Worm (Caenorhabditis elegans) whole organism, young adult: ENCODE data around the gene F32D8.3.

Experiments
- F33H1.4 ChIP-seq: fragments of 200-800 bp; sonication (Bioruptor generic); IDR thresholded peaks from 2 replicates; pipeline ENCODE4 v1.3.6; 2022; ENCODE audit warnings: missing genetic modification reagents, missing genetic modification characterization, missing compliant biosample characterization
- F55B11.4 ChIP-seq: sonication (generic microtip); optimal IDR thresholded peaks from 2 replicates; lab custom pipeline; 2016; ENCODE audit warnings: missing compliant biosample characterization, missing genetic modification characterization, borderline replicate concordance; ENCODE audit not compliant: insufficient read depth
- F57C9.4 ChIP-seq: sonication (generic microtip); optimal IDR thresholded peaks from 2 replicates; lab custom pipeline; 2017; ENCODE audit warnings: mild to moderate bottlenecking, missing genetic modification characterization, missing compliant biosample characterization
- K11D2.4 ChIP-seq: fragments of 200-800 bp; sonication (Bioruptor generic); IDR thresholded peaks from 2 replicates; pipeline ENCODE4 v1.3.6; 2022; ENCODE audit warnings: missing genetic modification reagents, missing genetic modification characterization, missing compliant biosample characterization
- Y53F4B.3 ChIP-seq: fragments of 200-800 bp; sonication (Bioruptor generic); IDR thresholded peaks from 2 replicates; pipeline ENCODE4 v1.3.6; 2022; ENCODE audit warnings: missing genetic modification reagents, missing genetic modification characterization, missing compliant biosample characterization
- Y95B8A.8 ChIP-seq: fragments of 200-800 bp; sonication (Bioruptor generic); IDR thresholded peaks from 2 replicates; pipeline ENCODE4 v1.3.6; 2022; ENCODE audit warnings: missing genetic modification reagents, missing genetic modification characterization, missing compliant biosample characterization
- ZK185.1 ChIP-seq: sonication (generic microtip); optimal IDR thresholded peaks from 2 replicates; lab custom pipeline; 2016; ENCODE audit warnings: mild to moderate bottlenecking, missing genetic modification characterization, missing compliant biosample characterization; ENCODE audit not compliant: poor library complexity, severe bottlenecking
- akir-1 ChIP-seq: fragments of 200-800 bp; sonication (Bioruptor generic); optimal IDR thresholded peaks from 2 replicates; lab custom pipeline; 2018; ENCODE audit warnings: mild to moderate bottlenecking, missing genetic modification characterization, moderate library complexity, missing compliant biosample characterization
- athp-1 ChIP-seq: sonication (generic microtip); optimal IDR thresholded peaks from 2 replicates; lab custom pipeline; 2017; ENCODE audit warnings: mild to moderate bottlenecking, missing genetic modification characterization, missing compliant biosample characterization
- attf-6 ChIP-seq: fragments of 200-800 bp; sonication (Bioruptor generic); IDR thresholded peaks from 2 replicates; pipeline ENCODE4 v1.3.6; 2022; ENCODE audit warnings: missing genetic modification reagents, missing genetic modification characterization, missing compliant biosample characterization
- bed-1 ChIP-seq: fragments of 200-800 bp; sonication (Bioruptor generic); IDR thresholded peaks from 2 replicates; pipeline ENCODE4 v1.3.6; 2022; ENCODE audit warnings: missing genetic modification reagents, missing genetic modification characterization, missing compliant biosample characterization
- ccch-3 ChIP-seq: fragments of 200-800 bp; sonication (Bioruptor generic); optimal IDR thresholded peaks from 2 replicates; lab custom pipeline; 2018; ENCODE audit warnings: mild to moderate bottlenecking, missing genetic modification characterization, missing compliant biosample characterization
- ceh-100 ChIP-seq: fragments of 200-800 bp; sonication (Bioruptor generic); IDR thresholded peaks from 2 replicates; pipeline ENCODE4 v1.3.6; 2022; ENCODE audit warnings: missing genetic modification reagents, missing genetic modification characterization, missing compliant biosample characterization
- ceh-40 ChIP-seq: fragments of 200-800 bp; sonication (Bioruptor generic); IDR thresholded peaks from 2 replicates; pipeline ENCODE4 v1.3.6; 2022; ENCODE audit warnings: missing genetic modification characterization, missing compliant biosample characterization
- ceh-58 ChIP-seq: fragments of 200-800 bp; sonication (Bioruptor generic); IDR thresholded peaks from 2 replicates; pipeline ENCODE4 v1.3.6; 2022; ENCODE audit warnings: missing genetic modification characterization, missing compliant biosample characterization
- ceh-79 ChIP-seq: sonication (generic microtip); optimal IDR thresholded peaks from 2 replicates; lab custom pipeline; 2017; ENCODE audit warnings: mild to moderate bottlenecking, missing genetic modification characterization, missing compliant biosample characterization
- ceh-91 ChIP-seq: fragments of 200-800 bp; sonication (Bioruptor generic); IDR thresholded peaks from 2 replicates; pipeline ENCODE4 v1.3.6; 2022; ENCODE audit warnings: missing genetic modification reagents, missing genetic modification characterization, missing compliant biosample characterization
- egl-44 ChIP-seq: fragments of 200-800 bp; sonication (Bioruptor generic); IDR thresholded peaks from 2 replicates; pipeline ENCODE4 v1.3.6; 2022; ENCODE audit warnings: missing genetic modification reagents, missing genetic modification characterization, missing compliant biosample characterization
- egrh-3 ChIP-seq: fragments of 200-800 bp; sonication (Bioruptor generic); IDR thresholded peaks from 2 replicates; pipeline ENCODE4 v1.3.6; 2022; ENCODE audit warnings: missing genetic modification reagents, missing genetic modification characterization, missing compliant biosample characterization
- ekl-4 ChIP-seq: fragments of 200-800 bp; sonication (Bioruptor generic); IDR thresholded peaks from 2 replicates; pipeline ENCODE4 v1.3.6; 2022; ENCODE audit warnings: missing genetic modification reagents, missing genetic modification characterization, missing compliant biosample characterization
- him-1 ChIP-seq: sonication (generic microtip); optimal IDR thresholded peaks from 2 replicates; lab custom pipeline; 2016; ENCODE audit warnings: missing genotype, missing genetic modification reagents, missing genetic modification characterization, missing compliant biosample characterization
- hmg-1.2 ChIP-seq: fragments of 200-800 bp; sonication (Bioruptor generic); IDR thresholded peaks from 2 replicates; pipeline ENCODE4 v1.3.6; 2022; ENCODE audit warnings: missing genetic modification reagents, missing genetic modification characterization, missing compliant biosample characterization
- hsf-1 ChIP-seq: fragments of 200-800 bp; sonication (Bioruptor generic); IDR thresholded peaks from 2 replicates; pipeline ENCODE4 v1.3.6; 2022; ENCODE audit warnings: missing genetic modification reagents, missing genetic modification characterization, missing compliant biosample characterization
- let-526 ChIP-seq: fragments of 200-800 bp; sonication (Bioruptor generic); IDR thresholded peaks from 2 replicates; pipeline ENCODE4 v1.3.6; 2022; ENCODE audit warnings: missing genetic modification reagents, missing genetic modification characterization, missing compliant biosample characterization
- lir-1 ChIP-seq: fragments of 200-800 bp; sonication (Bioruptor generic); conservative IDR thresholded peaks from 2 replicates; pipeline ENCODE4 v1.3.6; 2022; ENCODE audit warnings: missing genetic modification reagents, missing genetic modification characterization, missing compliant biosample characterization
- lsl-1 ChIP-seq: fragments of 200-800 bp; sonication (Bioruptor generic); optimal IDR thresholded peaks from 2 replicates; lab custom pipeline; 2018; ENCODE audit warnings: mild to moderate bottlenecking, missing genetic modification characterization, moderate library complexity, missing compliant biosample characterization
- madf-10 ChIP-seq: sonication (generic microtip); optimal IDR thresholded peaks from 2 replicates; lab custom pipeline; 2016; ENCODE audit warnings: mild to moderate bottlenecking, missing genetic modification characterization, missing compliant biosample characterization
- madf-6 ChIP-seq: fragments of 200-800 bp; sonication (Bioruptor generic); IDR thresholded peaks from 2 replicates; pipeline ENCODE4 v1.3.6; 2022; ENCODE audit warnings: missing genetic modification reagents, missing genetic modification characterization, missing compliant biosample characterization
- mcd-1 ChIP-seq: fragments of 200-800 bp; sonication (Bioruptor generic); IDR thresholded peaks from 2 replicates; pipeline ENCODE4 v1.3.6; 2022; ENCODE audit warnings: missing genetic modification reagents, missing genetic modification characterization, missing compliant biosample characterization
- nhr-27 ChIP-seq: fragments of 200-800 bp; sonication (Bioruptor generic); optimal IDR thresholded peaks from 2 replicates; lab custom pipeline; 2018; ENCODE audit warnings: mild to moderate bottlenecking, missing genetic modification characterization, moderate library complexity, missing compliant biosample characterization
- nhr-80 ChIP-seq: sonication (generic microtip); optimal IDR thresholded peaks from 2 replicates; lab custom pipeline; 2016; ENCODE audit warnings: missing genetic modification characterization, missing compliant biosample characterization
- nhr-90 ChIP-seq: sonication (generic microtip); optimal IDR thresholded peaks from 2 replicates; lab custom pipeline; 2016; ENCODE audit warnings: missing genotype, mild to moderate bottlenecking, missing genetic modification characterization, missing compliant biosample characterization
- snpc-1.3 ChIP-seq: sonication (generic microtip); optimal IDR thresholded peaks from 2 replicates; lab custom pipeline; 2017; ENCODE audit warnings: missing genetic modification characterization, mild to moderate bottlenecking, missing compliant biosample characterization, antibody characterized with exemption, moderate library complexity, missing genotype, missing genetic modification reagents; ENCODE audit not compliant: insufficient read depth
- somi-1 ChIP-seq: fragments of 200-800 bp; sonication (Bioruptor generic); optimal IDR thresholded peaks from 2 replicates; lab custom pipeline; 2018; ENCODE audit warnings: mild to moderate bottlenecking, missing genetic modification characterization, missing compliant biosample characterization
- tbp1 ChIP-seq: fragments of 200-800 bp; sonication (Bioruptor generic); optimal IDR thresholded peaks from 2 replicates; lab custom pipeline; 2018; ENCODE audit warnings: mild to moderate bottlenecking, missing genetic modification characterization, missing compliant biosample characterization
- tlf-1 ChIP-seq: fragments of 200-800 bp; sonication (Bioruptor generic); optimal IDR thresholded peaks from 2 replicates; lab custom pipeline; 2018; ENCODE audit warnings: mild to moderate bottlenecking, missing genetic modification characterization, missing compliant biosample characterization
- unc-62 ChIP-seq: fragments of 150-350 bp; optimal IDR thresholded peaks from 2 replicates; lab custom pipeline; 2014; ENCODE audit warnings: missing biosample characterization, missing genetic modification reagents, missing genetic modification characterization
- zfh-2 ChIP-seq: fragments of 200-800 bp; sonication (Bioruptor generic); conservative IDR thresholded peaks from 2 replicates; pipeline ENCODE4 v1.3.6; 2022; ENCODE audit warnings: missing genetic modification reagents, missing genetic modification characterization, missing compliant biosample characterization
- ztf-22 ChIP-seq: fragments of 200-800 bp; sonication (Bioruptor generic); optimal IDR thresholded peaks from 2 replicates; lab custom pipeline; 2018; ENCODE audit warnings: mild to moderate bottlenecking, missing genetic modification characterization, moderate library complexity, missing compliant biosample characterization
- ztf-25 ChIP-seq: fragments of 200-800 bp; sonication (Bioruptor generic); IDR thresholded peaks from 2 replicates; pipeline ENCODE4 v1.3.6; 2022; ENCODE audit warnings: missing genetic modification reagents, missing genetic modification characterization, missing compliant biosample characterization
- ztf-26 ChIP-seq: sonication (generic microtip); optimal IDR thresholded peaks from 2 replicates; lab custom pipeline; 2017; ENCODE audit warnings: missing genetic modification characterization, missing compliant biosample characterization
- ztf-28 ChIP-seq: fragments of 200-800 bp; sonication (Bioruptor generic); IDR thresholded peaks from 2 replicates; pipeline ENCODE4 v1.3.6; 2022; ENCODE audit warnings: missing genetic modification reagents, missing genetic modification characterization, missing compliant biosample characterization
- ztf-6 ChIP-seq: fragments of 200-800 bp; sonication (Bioruptor generic); IDR thresholded peaks from 2 replicates; pipeline ENCODE4 v1.3.6; 2022; ENCODE audit warnings: missing genetic modification reagents, missing genetic modification characterization, missing compliant biosample characterization

F32D8.3 gene

DNA sequence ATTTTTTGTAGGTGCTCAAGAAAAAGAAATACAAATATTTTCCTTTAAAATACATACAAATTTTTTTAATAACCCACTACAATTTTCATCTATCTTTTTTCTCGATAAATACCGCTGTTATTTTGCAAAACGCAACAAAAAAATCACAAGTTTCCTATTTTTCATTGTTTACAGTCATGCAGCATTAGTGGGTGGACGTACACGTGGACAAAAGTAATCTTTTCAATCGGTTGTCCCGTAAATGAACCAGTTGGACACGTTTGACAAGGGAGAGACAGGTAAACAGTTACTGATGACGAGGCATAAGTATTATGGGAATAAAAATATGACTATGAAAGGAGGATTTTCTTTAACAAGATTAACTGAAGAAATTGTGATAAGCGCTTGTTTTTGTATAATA lies 13.4 kb upstream of the F32D8.3 start (continued):
- TF ChIP-seq ceh-40 (no peak), ceh-58 (no peak), ceh-79 (no peak), zfh-2 (GFP tag; lab: Robert Waterston, UW) (no peak), hsf-1 (GFP tag; lab: Robert Waterston, UW) (no peak), ccch-3 (GFP tag; lab: Kevin White, UChicago) (no peak)

DNA sequence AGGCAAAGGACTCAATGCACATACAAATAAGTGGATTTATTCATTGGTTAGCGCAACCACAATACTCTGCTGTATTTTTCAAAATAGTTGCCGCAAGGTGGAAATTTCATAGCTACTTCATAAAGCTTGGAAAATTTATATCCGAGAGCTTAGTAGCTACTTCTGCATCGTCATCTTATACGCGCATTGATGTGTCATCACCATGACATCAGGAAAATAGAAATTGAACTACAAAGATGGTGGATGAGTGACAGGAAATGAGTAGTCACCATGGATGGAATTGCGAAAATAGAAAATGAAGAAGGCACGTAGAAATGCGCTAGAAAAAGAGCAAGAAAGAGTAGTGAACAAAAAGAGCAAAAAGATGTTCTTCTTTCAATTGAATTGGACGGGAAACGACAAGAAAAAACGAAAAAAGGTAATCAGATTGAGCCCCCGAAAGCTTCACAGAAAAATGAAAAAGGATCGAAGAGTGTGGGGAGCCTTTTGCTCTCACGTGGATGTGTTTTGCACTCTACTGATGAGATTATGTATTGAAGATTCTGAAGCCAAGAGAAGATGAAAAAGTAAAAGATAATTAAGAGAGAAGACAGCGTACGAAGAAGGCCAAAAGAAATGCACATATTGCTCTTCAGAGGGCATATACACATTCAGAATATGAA lies 11.6 kb upstream of the F32D8.3 start:
- TF ChIP-seq nhr-90 (no peak), Y53F4B.3 (GFP tag; lab: Robert Waterston, UW) (no peak), nhr-27 (tag; lab: Kevin White, UChicago) (no peak), ztf-6 (GFP tag; lab: Robert Waterston, UW) (no peak), K11D2.4 (GFP tag; lab: Robert Waterston, UW) (no peak), snpc-1.3 (tag; lab: Kevin White, UChicago) (no peak), ZK185.1 (no peak), Y95B8A.8 (GFP tag; lab: Robert Waterston, UW) (no peak), ztf-25 (GFP tag; lab: Robert Waterston, UW) (no peak), hmg-1.2 (GFP tag; lab: Robert Waterston, UW) (no peak), hsf-1 (GFP tag; lab: Robert Waterston, UW) (no peak), egrh-3 (no peak), lsl-1 (GFP tag; lab: Kevin White, UChicago) (no peak), ztf-28 (GFP tag; lab: Robert Waterston, UW) (no peak), ceh-91 (GFP tag; lab: Robert Waterston, UW) (no peak), F57C9.4 (tag; lab: Kevin White, UChicago) (no peak), akir-1 (GFP tag; lab: Kevin White, UChicago) (no peak), ccch-3 (GFP tag; lab: Kevin White, UChicago) (no peak)

DNA sequence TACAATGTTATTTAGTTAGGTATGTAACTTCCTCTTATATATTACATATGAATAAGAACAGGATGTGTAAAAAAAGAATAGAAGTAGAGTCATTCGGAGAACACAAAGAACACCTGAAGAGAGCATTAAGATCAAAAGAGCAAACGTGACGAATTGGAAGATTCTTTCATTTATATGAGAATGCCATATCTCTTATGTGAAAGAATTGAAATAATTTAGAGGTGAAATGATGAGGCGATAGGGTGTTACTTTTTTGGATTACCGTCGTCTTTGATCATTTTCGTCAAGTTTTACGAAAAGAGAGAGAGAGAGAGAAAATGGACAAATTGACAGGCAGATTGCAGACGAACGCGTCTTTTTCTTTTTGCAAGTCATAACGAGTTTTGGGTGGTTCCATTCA lies 10.1 kb upstream of the F32D8.3 start:
- TF ChIP-seq F33H1.4: no peak
- no peak for TF ChIP-seq bed-1 (GFP tag; lab: Robert Waterston, UW)
- TF ChIP-seq mcd-1 (GFP tag; lab: Robert Waterston, UW): no peak
- TF ChIP-seq F55B11.4 (tag; lab: Kevin White, UChicago): no peak
- TF ChIP-seq unc-62 (GFP tag; lab: Kevin White, UChicago): no peak
- TF ChIP-seq ceh-100 (GFP tag; lab: Robert Waterston, UW): no peak
- TF ChIP-seq let-526 (GFP tag; lab: Robert Waterston, UW): no peak
- no peak for TF ChIP-seq ceh-79
- TF ChIP-seq, all 124 proteins: peak for 0

DNA sequence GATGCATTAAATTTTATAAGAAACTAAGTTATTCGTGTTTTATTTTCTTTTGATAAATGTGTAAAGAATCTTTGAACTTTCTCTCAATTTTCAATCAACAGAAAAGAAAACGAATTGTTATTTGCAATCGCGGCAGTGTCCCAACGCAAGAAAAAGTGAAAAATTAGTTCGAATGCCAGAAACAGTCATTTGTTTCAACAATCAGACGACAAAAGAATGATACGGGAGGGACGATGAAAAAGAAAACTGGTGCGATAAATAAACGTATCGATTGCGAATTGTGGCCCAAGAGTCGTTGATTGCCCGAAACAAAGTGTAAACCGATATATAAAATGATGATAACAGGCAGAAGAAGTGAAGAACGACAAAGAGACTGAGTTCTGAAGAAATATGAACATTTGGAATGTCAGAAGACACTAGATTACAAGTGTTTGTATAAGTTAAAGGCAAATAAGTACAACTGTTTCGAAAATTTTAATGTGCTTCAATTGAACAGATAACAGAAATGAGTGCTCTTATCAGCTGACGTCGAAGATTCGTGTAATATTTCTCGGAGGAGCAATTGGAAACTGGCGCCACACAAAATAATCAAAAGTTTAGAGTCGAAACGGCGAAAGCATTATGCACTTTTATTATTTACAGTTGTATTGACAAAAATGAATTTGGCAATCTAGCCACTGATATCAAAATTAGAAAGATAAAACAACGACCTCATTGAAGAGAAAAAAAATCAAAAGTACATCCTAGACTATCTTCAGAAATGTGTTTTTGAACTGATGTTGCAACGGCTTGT lies 8.6 kb upstream of the F32D8.3 start:
- TF ChIP-seq tlf-1 (GFP tag; lab: Kevin White, UChicago): no peak
- no peak for TF ChIP-seq athp-1
- no peak for TF ChIP-seq ekl-4
- peak; percentile 86 for TF ChIP-seq nhr-80
- no peak for TF ChIP-seq lir-1 (GFP tag; lab: Robert Waterston, UW)
- no peak for TF ChIP-seq egl-44
- no peak for TF ChIP-seq somi-1 (GFP tag; lab: Kevin White, UChicago)
- TF ChIP-seq tbp1 (GFP tag; lab: Kevin White, UChicago): no peak
- no peak for TF ChIP-seq attf-6
- TF ChIP-seq ztf-22 (GFP tag; lab: Kevin White, UChicago): peak; percentile 25
- TF ChIP-seq F55B11.4 (tag; lab: Kevin White, UChicago): no peak
- TF ChIP-seq madf-10 (tag; lab: Kevin White, UChicago): no peak
- TF ChIP-seq ztf-26 (tag; lab: Kevin White, UChicago): no peak
- no peak for TF ChIP-seq him-1 (tag; lab: Kevin White, UChicago)
- no peak for TF ChIP-seq madf-6 (GFP tag; lab: Robert Waterston, UW)
